Worm (Caenorhabditis elegans) whole organism, L1 larva: ENCODE results near the gene T20D4.7.

Experiments used
- aly-2 ChIP-seq: fragments of 150-350 bp; optimal IDR thresholded peaks from 2 replicates; lab custom pipeline; 2014; ENCODE audit warnings: missing biosample characterization, missing genetic modification characterization
- elt-3 ChIP-seq, 6 experiments: fragments of 150-350 bp in 1 of 6; sonication (generic microtip); optimal IDR thresholded peaks; 2 replicates each; lab custom pipeline; 2017 to 2018; ENCODE audit warnings: missing biosample characterization in 6 of 6, missing genetic modification characterization in 6 of 6, inconsistent platforms in 1 of 6
- fos-1 ChIP-seq: fragments of 150-350 bp; optimal IDR thresholded peaks from 2 replicates; lab custom pipeline; 2014; ENCODE audit warnings: missing biosample characterization, missing genetic modification characterization
- nhr-90 ChIP-seq: sonication (generic microtip); optimal IDR thresholded peaks from 2 replicates; lab custom pipeline; 2016; ENCODE audit warnings: mild to moderate bottlenecking, missing genetic modification characterization, missing compliant biosample characterization; ENCODE audit not compliant: poor library complexity
- sptf-1 ChIP-seq: fragments of 150-350 bp; optimal IDR thresholded peaks from 2 replicates; lab custom pipeline; 2014; ENCODE audit warnings: missing biosample characterization, missing genetic modification characterization

DNA sequence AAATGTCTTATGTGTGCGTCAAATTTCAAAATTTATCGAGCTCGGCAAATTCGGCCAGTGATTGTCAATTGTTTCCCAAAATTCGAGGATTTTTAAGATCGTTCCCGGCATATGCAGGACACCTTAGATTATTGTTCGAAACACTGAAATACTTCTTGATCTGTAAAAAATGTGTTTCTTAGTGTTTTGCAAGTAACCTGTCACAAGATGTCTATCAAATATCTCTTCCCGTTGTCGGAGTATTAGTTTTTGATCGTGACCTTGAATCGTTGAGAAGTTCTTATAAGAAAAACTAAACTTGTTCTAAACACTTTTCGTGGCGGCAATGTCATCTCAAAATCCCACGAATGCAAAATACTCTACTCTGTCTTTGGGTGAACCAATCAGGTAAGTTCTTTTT is 46.2 kb upstream of the T20D4.7 start, which contains the start of gene C04E12.4:
- TF ChIP-seq sptf-1 (no peak), aly-2 (tag; lab: Kevin White, UChicago) (no peak), nhr-90 (tag; lab: Kevin White, UChicago) (no peak), fos-1 (tag; lab: Kevin White, UChicago) (no peak), elt-3 (tag; optimal IDR thresholded peaks at IDR 0.05; lab: Kevin White, UChicago) (peak in 1 of 6 experiments; percentile 38)
